Fruit fly (Drosophila melanogaster) S2 (cell line): ENCODE data around the gene Osi15.

Experiments used
- CG8478 ChIP-seq: fragments of >200 bp; optimal IDR thresholded peaks from 2 replicates; lab custom pipeline; 2018
- CTCF ChIP-seq, 2 experiments: fragments of >200 bp; optimal IDR thresholded peaks; 2 replicates each; lab custom pipeline; 2018

The Osi15 gene

DNA sequence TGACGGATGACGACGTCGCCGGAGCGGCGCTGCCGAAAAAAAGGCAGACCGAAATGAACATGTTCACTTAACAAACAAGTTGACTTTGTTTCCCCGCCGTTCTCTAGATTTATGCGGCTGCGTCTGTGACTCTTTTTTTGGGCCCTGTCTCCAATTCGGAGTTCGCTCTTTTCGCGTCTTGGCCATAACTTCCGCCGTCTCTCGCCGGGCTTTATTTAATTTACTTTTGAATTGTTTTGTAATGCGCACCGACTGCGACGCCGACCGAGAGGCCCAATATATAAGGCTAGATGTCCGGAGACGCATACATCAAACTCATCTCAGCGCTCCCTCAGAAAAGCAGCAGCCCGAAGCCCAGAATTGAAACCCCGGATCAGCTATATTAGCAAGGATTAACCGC lies 2.8 kb upstream of the Osi15 start, which contains the start of gene Osi14:
Gene Osi14 (plus strand): TSS at position 301 of the 400 bp plus-strand sequence.
- TF ChIP-seq CTCF (optimal IDR thresholded peaks at IDR 0.05; lab: Kevin White, UChicago) (no peak), CG8478 (lab: Kevin White, UChicago) (no peak)

DNA sequence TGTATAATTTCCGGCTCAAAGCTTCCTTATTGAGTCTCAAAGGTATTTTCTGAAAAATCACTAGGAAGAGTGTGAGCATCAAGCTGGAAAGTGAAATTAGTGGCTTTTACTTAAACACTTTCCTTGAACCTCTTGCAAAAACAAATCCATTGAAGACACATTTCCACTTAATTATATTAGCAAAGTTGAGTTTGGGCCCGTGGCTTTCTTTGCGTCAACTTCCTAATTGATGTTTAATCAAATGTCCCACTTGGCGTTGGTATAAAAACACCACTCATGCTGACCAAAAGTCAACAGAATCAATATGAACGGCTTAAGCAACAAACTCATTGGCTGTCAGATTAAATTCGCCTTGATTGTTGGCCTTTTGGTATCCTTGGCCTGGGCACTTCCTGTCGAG lies 2.1 kb downstream of the Osi15 start, which contains the start of gene CG46396:
Gene CG46396 (plus strand): TSS at position 301 of the 400 bp plus-strand sequence.
- TF ChIP-seq CTCF (optimal IDR thresholded peaks at IDR 0.05; lab: Kevin White, UChicago) (no peak), CG8478 (lab: Kevin White, UChicago) (no peak)

DNA sequence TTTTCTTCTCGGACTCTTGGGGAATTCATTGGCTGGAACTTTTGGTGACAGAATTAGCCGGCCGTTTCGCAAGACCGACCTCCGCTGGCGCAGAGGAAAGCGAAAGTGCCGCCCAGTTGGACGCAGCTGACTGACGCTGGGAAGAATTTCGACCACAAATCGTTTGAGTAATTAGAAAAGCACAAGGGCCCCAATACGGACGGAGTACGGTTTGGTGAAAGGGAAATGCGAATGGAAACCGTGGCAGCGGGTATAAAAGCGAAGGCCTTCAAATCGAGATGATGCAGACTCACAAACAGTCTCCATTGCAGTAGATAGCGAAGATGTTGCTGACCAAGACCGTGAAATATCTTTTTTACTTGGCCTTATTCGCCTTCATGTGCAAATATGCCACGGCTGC lies 3.3 kb downstream of the Osi15 start, which contains the start of gene Osi16:
Gene Osi16 (plus strand): TSS at position 301 of the 400 bp plus-strand sequence.
- TF ChIP-seq CTCF (optimal IDR thresholded peaks at IDR 0.05; lab: Kevin White, UChicago): no peak
- TF ChIP-seq CG8478 (lab: Kevin White, UChicago): no peak

DNA sequence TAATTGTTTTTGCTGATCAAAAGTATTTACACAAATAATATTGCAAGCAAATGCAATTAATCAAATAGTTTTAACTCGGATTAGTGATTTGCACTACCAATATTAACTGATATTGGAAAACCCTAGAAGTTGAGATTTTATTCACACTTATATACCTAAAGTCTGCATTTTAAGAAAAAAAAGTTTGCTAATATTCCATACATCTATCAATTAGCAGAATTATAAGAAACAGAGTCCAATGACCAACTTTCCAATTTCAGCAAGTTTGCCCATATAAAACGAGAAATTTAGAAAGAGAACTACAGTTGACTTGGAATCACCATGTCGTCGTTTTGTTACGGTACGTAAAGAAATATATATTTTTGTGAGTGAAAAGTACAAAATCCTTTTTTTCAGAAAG lies 5.0 kb downstream of the Osi15 start, which contains the start of gene CG46026:
Gene CG46026 (plus strand): TSS at position 301 of the 400 bp plus-strand sequence.
- TF ChIP-seq CG8478 (lab: Kevin White, UChicago) (no peak), CTCF (optimal IDR thresholded peaks at IDR 0.05; lab: Kevin White, UChicago) (no peak)

DNA sequence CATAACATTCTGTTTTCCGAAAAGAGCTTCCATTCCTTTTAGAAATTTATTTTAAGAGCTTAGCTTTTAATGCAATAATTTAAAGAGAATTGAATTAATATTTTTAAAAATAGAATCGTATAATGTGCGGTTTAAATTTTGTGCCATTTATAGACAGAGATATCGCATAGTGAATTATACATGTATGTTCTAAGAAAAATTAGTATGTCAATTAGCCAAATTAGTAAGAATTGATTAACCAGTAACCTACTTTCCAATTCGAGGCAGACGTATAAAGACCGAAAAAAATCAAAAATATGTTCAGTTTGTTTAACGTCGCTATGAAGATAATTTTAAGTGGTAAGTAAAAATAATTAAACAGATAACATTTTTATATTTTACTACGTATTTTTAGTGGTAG lies 8.1 kb downstream of the Osi15 start, which contains the start of gene CG31560:
Gene CG31560 (plus strand): TSS at position 301 of the 400 bp plus-strand sequence.
- TF ChIP-seq CTCF (optimal IDR thresholded peaks at IDR 0.05; lab: Kevin White, UChicago) (no peak), CG8478 (lab: Kevin White, UChicago) (no peak)

DNA sequence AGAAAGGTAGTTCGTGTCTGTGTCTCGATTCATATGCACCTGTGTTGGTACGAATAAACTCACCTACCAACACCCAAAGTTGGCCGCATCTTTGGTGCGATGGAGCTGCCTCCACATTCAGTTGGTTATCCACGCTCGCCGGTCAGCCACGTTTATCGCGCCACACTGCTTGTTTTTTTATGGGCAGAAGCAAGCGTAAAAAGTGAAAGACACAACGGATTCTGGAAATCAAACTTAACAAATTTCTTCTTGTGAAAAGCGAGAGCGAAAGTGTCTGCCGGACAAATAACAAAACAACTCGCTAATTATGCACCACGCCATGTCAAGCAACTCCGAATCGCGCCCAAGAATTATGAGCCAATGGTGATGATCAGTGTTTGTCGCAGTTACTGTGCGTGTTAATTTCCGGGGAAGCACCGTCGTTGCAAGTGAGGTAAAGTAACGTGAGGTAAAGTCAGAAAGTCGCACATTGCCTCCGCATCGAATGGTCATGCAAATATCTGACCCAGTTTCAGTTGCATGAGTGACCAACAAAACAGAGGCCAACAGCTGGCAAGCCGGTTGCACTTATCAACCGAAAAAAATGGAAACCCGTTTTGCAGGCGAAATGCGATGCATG lies 10.1 kb downstream of the Osi15 start, which contains the start of gene Osi17:
Gene Osi17 (plus strand): TSS at position 132 of the 619 bp plus-strand sequence.
- TF ChIP-seq CTCF (optimal IDR thresholded peaks at IDR 0.05; lab: Kevin White, UChicago): no peak
- TF ChIP-seq CG8478 (lab: Kevin White, UChicago): no peak

DNA sequence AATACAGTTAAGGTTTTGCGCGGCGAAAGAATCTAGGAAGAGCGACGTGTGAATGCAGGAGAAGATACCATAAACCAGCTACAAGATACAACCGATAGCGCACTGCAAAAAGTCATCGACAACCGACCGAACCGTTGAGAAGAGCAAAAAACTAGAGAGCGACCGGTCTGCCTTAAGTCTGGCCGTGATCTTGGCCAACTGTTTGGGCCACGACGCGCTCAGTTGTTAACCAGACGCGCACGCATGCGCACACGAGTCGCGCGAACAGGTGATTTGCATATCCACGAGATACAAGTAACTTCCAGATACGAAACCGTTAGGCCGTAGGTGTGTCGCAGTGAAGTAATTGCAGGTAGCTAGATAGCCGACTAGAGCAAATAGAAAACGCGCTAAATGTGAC lies 13.5 kb downstream of the Osi15 start:
- no peak for TF ChIP-seq CTCF (optimal IDR thresholded peaks at IDR 0.05; lab: Kevin White, UChicago)
- TF ChIP-seq CG8478 (lab: Kevin White, UChicago): no peak

DNA sequence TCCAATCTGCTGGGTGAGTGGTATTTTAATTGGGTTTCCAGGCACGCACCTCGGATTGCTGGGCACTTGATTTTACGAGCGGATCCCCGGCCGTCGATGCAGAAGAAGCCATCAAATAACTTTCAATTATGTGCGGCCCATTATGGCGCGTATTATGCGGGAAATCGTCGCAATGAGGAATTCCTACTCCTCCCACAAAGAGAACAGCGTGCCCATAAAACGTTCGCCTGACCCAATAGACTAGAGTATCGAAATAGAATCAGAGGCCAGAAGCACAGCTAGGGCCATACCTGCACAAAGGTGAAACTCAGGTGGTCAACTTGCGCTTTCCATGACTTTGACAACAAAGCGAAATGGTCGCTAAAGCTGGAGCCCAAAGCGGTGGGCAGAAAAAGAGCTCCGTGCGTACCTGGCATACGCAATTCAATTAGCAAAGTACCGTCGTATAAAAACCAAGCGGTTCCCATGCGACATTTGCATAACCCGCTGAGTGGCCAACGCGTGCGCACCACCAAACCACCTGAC lies 28.2 kb downstream of the Osi15 start, which contains the start of gene Osi18:
Gene Osi18 (plus strand): TSS at position 475 of the 525 bp plus-strand sequence.
- TF ChIP-seq CG8478 (lab: Kevin White, UChicago) (no peak), CTCF (optimal IDR thresholded peaks at IDR 0.05; lab: Kevin White, UChicago) (no peak)

DNA sequence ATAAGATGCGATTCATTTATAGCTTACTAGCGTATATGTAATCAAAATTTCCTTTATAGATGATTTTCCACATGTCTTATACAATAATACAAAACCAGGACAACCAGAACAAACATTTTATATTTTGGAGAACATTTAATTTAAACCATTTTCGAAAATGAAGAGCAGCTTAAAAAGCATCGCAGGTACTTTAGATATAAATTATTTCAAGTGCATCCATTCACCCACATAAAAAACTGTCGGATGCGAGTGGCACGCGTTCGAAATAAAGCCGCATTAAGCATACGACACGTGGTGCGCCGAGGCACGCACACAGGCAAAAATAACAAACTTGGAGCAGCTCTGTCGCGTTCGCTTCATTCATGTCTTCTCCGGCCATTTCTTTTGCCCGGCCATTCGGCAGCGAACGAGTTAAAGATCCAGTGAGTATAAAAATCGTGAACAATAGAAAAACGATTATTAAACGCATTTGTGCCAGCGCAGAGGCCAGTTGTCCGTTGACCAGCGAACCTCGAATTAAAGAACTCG lies 33.4 kb downstream of the Osi15 start, which contains the start of gene Osi19:
Gene Osi19 (plus strand): TSS at position 457 of the 528 bp plus-strand sequence.
- TF ChIP-seq CG8478 (lab: Kevin White, UChicago) (no peak), CTCF (optimal IDR thresholded peaks at IDR 0.05; lab: Kevin White, UChicago) (no peak)

DNA sequence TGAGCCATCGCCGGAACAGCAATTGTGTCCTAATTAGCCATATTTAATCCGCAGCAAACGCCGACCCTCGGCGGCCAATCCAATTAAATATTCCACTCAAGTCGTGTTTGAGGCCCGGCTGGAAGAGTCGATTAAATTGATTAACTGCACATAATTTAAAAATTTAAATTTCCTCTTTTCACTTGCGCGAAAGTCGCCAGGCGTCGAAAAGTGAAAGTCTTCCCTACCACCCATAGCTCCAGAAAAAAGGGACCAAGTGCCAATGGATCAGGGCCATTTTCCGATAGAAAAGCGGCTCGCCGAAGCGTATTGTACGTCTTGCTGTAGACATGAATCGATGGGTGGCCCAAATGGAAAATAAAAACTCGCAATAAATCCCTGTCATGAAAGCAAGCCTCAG lies 35.8 kb downstream of the Osi15 start:
- no peak for TF ChIP-seq CTCF (optimal IDR thresholded peaks at IDR 0.05; lab: Kevin White, UChicago)
- no peak for TF ChIP-seq CG8478 (lab: Kevin White, UChicago)

DNA sequence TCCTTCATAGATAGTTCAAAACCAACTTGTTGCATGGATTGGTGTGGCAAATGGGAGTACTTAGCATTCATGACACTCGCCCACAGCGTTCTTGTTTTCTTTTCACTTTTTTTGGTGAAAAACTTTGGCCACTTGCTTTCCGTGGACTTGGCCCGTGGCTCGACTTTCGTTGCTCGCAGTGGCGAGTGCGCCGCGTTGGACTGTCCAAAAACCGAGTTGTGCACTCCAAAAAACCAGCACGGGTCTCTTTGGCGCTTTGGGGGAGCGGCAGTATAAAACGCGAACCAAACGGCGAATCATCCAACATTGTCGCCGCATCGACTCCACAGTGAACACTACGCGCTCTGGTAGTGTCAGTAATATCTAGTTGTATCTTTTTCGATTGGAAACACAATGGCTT lies 38.2 kb downstream of the Osi15 start, which contains the start of gene Osi20:
Gene Osi20 (plus strand): TSS at position 301 of the 400 bp plus-strand sequence.
- no peak for TF ChIP-seq CG8478 (lab: Kevin White, UChicago)
- no peak for TF ChIP-seq CTCF (optimal IDR thresholded peaks at IDR 0.05; lab: Kevin White, UChicago)

DNA sequence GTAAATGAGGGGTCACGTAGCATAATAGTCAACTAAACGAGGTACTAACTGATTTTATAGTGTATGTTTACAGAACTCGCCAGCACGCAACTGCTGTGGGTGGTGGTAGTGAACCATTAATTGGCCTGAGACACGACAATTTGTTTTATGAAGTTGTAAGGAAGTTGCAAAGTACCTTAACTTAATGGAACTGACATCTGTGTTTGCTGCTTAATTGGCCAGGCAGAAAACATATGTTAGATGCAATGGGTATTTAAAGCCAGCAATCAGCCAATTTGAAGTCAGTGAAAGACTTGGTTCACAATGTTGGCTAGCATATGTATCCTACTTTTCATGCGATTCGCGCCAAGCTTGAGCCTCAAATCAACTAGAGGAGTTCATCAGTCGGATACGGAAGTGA lies 40.1 kb downstream of the Osi15 start, which contains the start of gene CG17917:
Gene CG17917 (plus strand): TSS at position 301 of the 400 bp plus-strand sequence.
- TF ChIP-seq CTCF (optimal IDR thresholded peaks at IDR 0.05; lab: Kevin White, UChicago): no peak
- no peak for TF ChIP-seq CG8478 (lab: Kevin White, UChicago)

DNA sequence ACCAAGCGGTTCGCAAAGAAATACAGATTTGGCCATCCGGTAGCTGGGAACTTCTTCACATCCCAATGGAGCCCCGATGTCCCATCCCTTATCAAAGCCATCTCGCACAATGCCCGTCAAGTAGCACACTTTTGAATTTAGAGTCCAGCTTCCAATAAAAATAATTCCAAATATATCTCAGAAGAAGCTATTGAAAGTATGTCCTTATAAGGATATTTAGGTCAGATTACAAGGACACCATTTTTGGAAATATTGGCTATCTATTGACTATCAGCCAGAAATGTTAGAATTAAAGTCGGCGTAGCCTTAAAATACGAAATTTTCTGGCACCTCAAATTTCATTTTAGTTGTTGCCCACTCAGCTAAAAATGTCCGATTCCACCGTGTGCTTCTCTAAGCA lies 41.1 kb downstream of the Osi15 start, which contains the start of gene CG10298:
Gene CG10298 (plus strand): TSS at position 301 of the 400 bp plus-strand sequence.
- TF ChIP-seq CG8478 (lab: Kevin White, UChicago) (no peak), CTCF (optimal IDR thresholded peaks at IDR 0.05; lab: Kevin White, UChicago) (no peak)

DNA sequence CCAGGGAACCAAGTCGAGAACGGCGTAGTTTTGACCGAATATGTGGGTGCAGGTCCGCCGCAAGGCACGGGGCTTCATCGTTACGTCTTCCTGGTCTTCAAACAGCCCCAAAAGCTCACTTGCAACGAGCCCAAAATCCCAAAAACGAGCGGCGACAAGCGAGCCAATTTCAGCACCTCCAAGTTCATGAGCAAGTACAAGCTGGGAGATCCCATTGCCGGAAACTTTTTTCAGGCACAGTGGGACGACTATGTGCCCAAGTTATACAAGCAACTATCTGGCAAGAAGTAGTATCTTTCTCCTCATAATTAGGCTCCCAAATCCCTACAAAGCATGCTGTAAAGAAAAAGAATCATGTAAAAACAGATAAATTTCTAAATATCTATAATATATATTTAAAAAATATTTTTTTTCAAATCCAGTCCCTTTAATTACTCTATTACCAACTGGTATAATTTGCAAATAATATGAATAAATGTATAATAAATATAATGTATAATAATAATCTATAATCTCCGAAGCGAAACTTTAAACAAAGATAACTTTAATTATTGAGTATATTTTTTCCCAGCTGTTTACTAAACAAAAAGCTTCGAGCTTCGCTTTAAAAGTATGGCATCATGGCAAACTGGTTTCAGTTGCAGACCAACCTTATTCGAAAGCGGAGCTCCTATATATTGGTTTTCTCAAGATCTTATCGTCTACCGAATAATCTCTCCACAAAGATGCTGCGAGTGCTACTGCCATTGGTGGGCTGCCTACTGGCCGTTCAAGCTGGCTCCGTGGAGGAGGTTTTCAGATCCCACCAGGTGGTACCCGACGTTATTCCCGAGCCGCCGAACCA lies 42.0 kb downstream of the Osi15 start, which contains the start of gene CG17919:
Gene CG17919 (plus strand): TSS at position 634 of the 844 bp plus-strand sequence.
- TF ChIP-seq CG8478 (lab: Kevin White, UChicago) (no peak), CTCF (optimal IDR thresholded peaks at IDR 0.05; lab: Kevin White, UChicago) (no peak)
